Fruit fly (Drosophila melanogaster): ENCODE data around the gene CG44362.

The CG44362 gene

dm6 chr3L:11384824-11385457 is 12.4 kb upstream of the CG44362 start:
- TF ChIP-seq insv (optimal IDR thresholded peaks at IDR 0.05) (no peak), h (optimal IDR thresholded peaks at IDR 0.05) (no peak)

- no peak for TF ChIP-seq insv (optimal IDR thresholded peaks at IDR 0.05)
- no peak for TF ChIP-seq psq (optimal IDR thresholded peaks at IDR 0.05)
- no peak for TF ChIP-seq Sin3A (optimal IDR thresholded peaks at IDR 0.05)
- no peak for TF ChIP-seq h (optimal IDR thresholded peaks at IDR 0.05)
- TF ChIP-seq ttk (optimal IDR thresholded peaks at IDR 0.05): no peak
- no peak for TF ChIP-seq Myc (optimal IDR thresholded peaks at IDR 0.05)
Observed at dm6 chr3L:11388964-11389625, 8.2 kb upstream of the CG44362 start.

dm6 chr3L:11393806-11394205 is 3.5 kb upstream of the CG44362 start:
- TF ChIP-seq insv (optimal IDR thresholded peaks at IDR 0.05): no peak
- TF ChIP-seq psq (optimal IDR thresholded peaks at IDR 0.05): no peak
- no peak for TF ChIP-seq ttk (optimal IDR thresholded peaks at IDR 0.05)
- no peak for TF ChIP-seq Sin3A (optimal IDR thresholded peaks at IDR 0.05)
- no peak for TF ChIP-seq Myc (optimal IDR thresholded peaks at IDR 0.05)
- no peak for TF ChIP-seq h (optimal IDR thresholded peaks at IDR 0.05)

- TF ChIP-seq insv (optimal IDR thresholded peaks at IDR 0.05) (no peak), Sin3A (optimal IDR thresholded peaks at IDR 0.05) (no peak), psq (optimal IDR thresholded peaks at IDR 0.05) (no peak), ttk (optimal IDR thresholded peaks at IDR 0.05) (no peak), h (optimal IDR thresholded peaks at IDR 0.05) (no peak), Myc (optimal IDR thresholded peaks at IDR 0.05) (no peak)
Observed at dm6 chr3L:11394390-11394789, 3.0 kb upstream of the CG44362 start, which contains the start of gene CG11726. TSS of gene CG11726 (plus strand) at chr3L:11394690.

dm6 chr3L:11398484-11399088 is 1.2 kb downstream of the CG44362 start:
- TF ChIP-seq h (optimal IDR thresholded peaks at IDR 0.05) (no peak), Sin3A (optimal IDR thresholded peaks at IDR 0.05) (no peak), ttk (optimal IDR thresholded peaks at IDR 0.05) (no peak), psq (optimal IDR thresholded peaks at IDR 0.05) (no peak), Myc (optimal IDR thresholded peaks at IDR 0.05) (no peak), insv (optimal IDR thresholded peaks at IDR 0.05) (no peak)

- no peak for TF ChIP-seq insv (optimal IDR thresholded peaks at IDR 0.05)
- no peak for TF ChIP-seq psq (optimal IDR thresholded peaks at IDR 0.05)
- TF ChIP-seq h (optimal IDR thresholded peaks at IDR 0.05): no peak
- TF ChIP-seq Sin3A (optimal IDR thresholded peaks at IDR 0.05): no peak
- TF ChIP-seq Myc (optimal IDR thresholded peaks at IDR 0.05): no peak
- no peak for TF ChIP-seq ttk (optimal IDR thresholded peaks at IDR 0.05)
Observed at dm6 chr3L:11399437-11399836, 2.1 kb downstream of the CG44362 start.

- TF ChIP-seq Sin3A (optimal IDR thresholded peaks at IDR 0.05): no peak
- no peak for TF ChIP-seq insv (optimal IDR thresholded peaks at IDR 0.05)
- no peak for TF ChIP-seq psq (optimal IDR thresholded peaks at IDR 0.05)
- no peak for TF ChIP-seq ttk (optimal IDR thresholded peaks at IDR 0.05)
Observed at dm6 chr3L:11400262-11400661, 2.9 kb downstream of the CG44362 start.

dm6 chr3L:11400673-11401186 is 3.4 kb downstream of the CG44362 start:
- no peak for TF ChIP-seq Myc (optimal IDR thresholded peaks at IDR 0.05)
- TF ChIP-seq ttk (optimal IDR thresholded peaks at IDR 0.05): no peak
- TF ChIP-seq insv (optimal IDR thresholded peaks at IDR 0.05): no peak
- no peak for TF ChIP-seq Sin3A (optimal IDR thresholded peaks at IDR 0.05)
- no peak for TF ChIP-seq psq (optimal IDR thresholded peaks at IDR 0.05)
- TF ChIP-seq h (optimal IDR thresholded peaks at IDR 0.05): no peak

dm6 chr3L:11402305-11402704 is 5.0 kb downstream of the CG44362 start:
- TF ChIP-seq insv (optimal IDR thresholded peaks at IDR 0.05) (no peak), Myc (optimal IDR thresholded peaks at IDR 0.05) (no peak), ttk (optimal IDR thresholded peaks at IDR 0.05) (no peak), Sin3A (optimal IDR thresholded peaks at IDR 0.05) (no peak), h (optimal IDR thresholded peaks at IDR 0.05) (no peak)

- no peak for TF ChIP-seq insv (optimal IDR thresholded peaks at IDR 0.05)
- TF ChIP-seq psq (optimal IDR thresholded peaks at IDR 0.05): no peak
- TF ChIP-seq Sin3A (optimal IDR thresholded peaks at IDR 0.05): no peak
- TF ChIP-seq ttk (optimal IDR thresholded peaks at IDR 0.05): no peak
- TF ChIP-seq Myc (optimal IDR thresholded peaks at IDR 0.05): no peak
- no peak for TF ChIP-seq h (optimal IDR thresholded peaks at IDR 0.05)
Observed at dm6 chr3L:11403542-11403941, 6.2 kb downstream of the CG44362 start.

dm6 chr3L:11405362-11406254 is 8.3 kb downstream of the CG44362 start:
- TF ChIP-seq ttk (optimal IDR thresholded peaks at IDR 0.05) (no peak), psq (optimal IDR thresholded peaks at IDR 0.05) (no peak), h (optimal IDR thresholded peaks at IDR 0.05) (no peak), Sin3A (optimal IDR thresholded peaks at IDR 0.05) (no peak), insv (optimal IDR thresholded peaks at IDR 0.05) (no peak), Myc (optimal IDR thresholded peaks at IDR 0.05) (no peak)

Measured in Kc167 (cell line).